Worm (Caenorhabditis elegans) whole organism, L4 larva: ENCODE measurements around the gene lron-5.

Experiments
- F49E8.2 ChIP-seq: sonication (generic microtip); optimal IDR thresholded peaks from 2 replicates; lab custom pipeline; 2016; ENCODE audit warnings: missing compliant biosample characterization, mild to moderate bottlenecking, missing genetic modification characterization, borderline replicate concordance
- T20F7.1 ChIP-seq: fragments of 200-800 bp; sonication (Bioruptor generic); optimal IDR thresholded peaks from 2 replicates; lab custom pipeline; 2018; ENCODE audit warnings: mild to moderate bottlenecking, missing genetic modification characterization, missing compliant biosample characterization
- Y48G9A.11 ChIP-seq: fragments of 200-800 bp; sonication (Bioruptor generic); IDR thresholded peaks from 2 replicates; pipeline ENCODE4 v1.3.6; 2022; ENCODE audit warnings: missing genetic modification reagents, missing genetic modification characterization, missing compliant biosample characterization
- Y5F2A.4 ChIP-seq: fragments of 200-800 bp; sonication (Bioruptor generic); optimal IDR thresholded peaks from 2 replicates; lab custom pipeline; 2018; ENCODE audit warnings: mild to moderate bottlenecking, missing genetic modification characterization, missing compliant biosample characterization
- ZK337.2 ChIP-seq: fragments of 200-800 bp; sonication (Bioruptor generic); IDR thresholded peaks from 2 replicates; pipeline ENCODE4 v1.3.6; 2022; ENCODE audit warnings: missing genetic modification reagents, missing genetic modification characterization, missing compliant biosample characterization
- ZK546.5 ChIP-seq, 2 experiments: sonication (generic microtip); optimal IDR thresholded peaks; 2 replicates each; lab custom pipeline; 2017; ENCODE audit warnings: missing biosample characterization in 2 of 2, missing genetic modification characterization in 2 of 2
- aha-1 ChIP-seq: fragments of 150-350 bp; peaks from one replicate; lab custom pipeline; 2014; ENCODE audit warnings: missing biosample characterization, missing genetic modification characterization
- arid-1 ChIP-seq: fragments of 200-800 bp; sonication (Bioruptor generic); conservative IDR thresholded peaks from 2 replicates; pipeline ENCODE4 v1.3.6; 2022; ENCODE audit warnings: missing genetic modification reagents, missing genetic modification characterization, missing compliant biosample characterization
- attf-4 ChIP-seq: sonication (generic microtip); optimal IDR thresholded peaks from 3 replicates; lab custom pipeline; 2017; ENCODE audit warnings: missing biosample characterization, missing genetic modification characterization
- ceh-20 ChIP-seq: fragments of 200-800 bp; sonication (Bioruptor generic); IDR thresholded peaks from 2 replicates; pipeline ENCODE4 v1.3.6; 2022; ENCODE audit warnings: missing genetic modification reagents, missing genetic modification characterization, missing compliant biosample characterization
- ceh-28 ChIP-seq: fragments of 150-350 bp; optimal IDR thresholded peaks from 2 replicates; lab custom pipeline; 2014; ENCODE audit warnings: missing biosample characterization, missing genetic modification reagents, missing genetic modification characterization
- cey-2 ChIP-seq: sonication (generic microtip); optimal IDR thresholded peaks from 3 replicates; lab custom pipeline; 2017; ENCODE audit warnings: missing genetic modification characterization, mild to moderate bottlenecking, missing compliant biosample characterization, antibody characterized with exemption, borderline replicate concordance; ENCODE audit not compliant: insufficient read depth
- daf-16 ChIP-seq, 3 experiments: sonication (generic microtip); optimal IDR thresholded peaks; 2 replicates each; lab custom pipeline; 2016 to 2017; ENCODE audit warnings: missing genetic modification characterization in 3 of 3, missing genetic modification reagents in 3 of 3, mild to moderate bottlenecking in 2 of 3, missing compliant biosample characterization in 2 of 3, missing biosample characterization in 1 of 3, moderate library complexity in 1 of 3
- daf-19 ChIP-seq: fragments of 200-800 bp; sonication (Bioruptor generic); conservative IDR thresholded peaks from 2 replicates; pipeline ENCODE4 v1.3.6; 2022; ENCODE audit warnings: missing genetic modification characterization, missing compliant biosample characterization
- dmd-9 ChIP-seq: fragments of 200-800 bp; sonication (Bioruptor generic); IDR thresholded peaks from 2 replicates; pipeline ENCODE4 v1.3.6; 2022; ENCODE audit warnings: missing genetic modification reagents, missing genetic modification characterization, missing compliant biosample characterization
- dpl-1 ChIP-seq: fragments of 150-350 bp; optimal IDR thresholded peaks from 2 replicates; lab custom pipeline; 2014; ENCODE audit warnings: missing biosample characterization, missing genetic modification reagents, missing genetic modification characterization
- duxl-1 ChIP-seq: sonication (generic microtip); optimal IDR thresholded peaks from 2 replicates; lab custom pipeline; 2016; ENCODE audit warnings: mild to moderate bottlenecking, missing genetic modification characterization, moderate library complexity, missing compliant biosample characterization; ENCODE audit not compliant: poor library complexity
- dve-1 ChIP-seq: sonication (generic microtip); optimal IDR thresholded peaks from 2 replicates; lab custom pipeline; 2017; ENCODE audit warnings: antibody characterized with exemption, mild to moderate bottlenecking, missing genetic modification characterization, missing compliant biosample characterization; ENCODE audit not compliant: insufficient read depth
- hif-1 ChIP-seq, 2 experiments: sonication (generic microtip); optimal IDR thresholded peaks; 2 replicates each; lab custom pipeline; 2016 to 2017; ENCODE audit warnings: missing compliant biosample characterization in 2 of 2, missing genetic modification characterization in 2 of 2, missing genetic modification reagents in 2 of 2, missing genotype in 2 of 2, mild to moderate bottlenecking in 1 of 2
- hlh-11 ChIP-seq: fragments of 200-800 bp; sonication (Bioruptor generic); optimal IDR thresholded peaks from 2 replicates; lab custom pipeline; 2018; ENCODE audit warnings: mild to moderate bottlenecking, missing genetic modification characterization, missing compliant biosample characterization
- hmg-1.1 ChIP-seq: fragments of 200-800 bp; sonication (Bioruptor generic); IDR thresholded peaks from 2 replicates; pipeline ENCODE4 v1.3.6; 2022; ENCODE audit warnings: missing genetic modification reagents, missing genetic modification characterization, missing compliant biosample characterization
- lin-38 ChIP-seq: fragments of 200-800 bp; sonication (Bioruptor generic); IDR thresholded peaks from 2 replicates; pipeline ENCODE4 v1.3.6; 2022; ENCODE audit warnings: missing genetic modification reagents, missing genetic modification characterization, missing compliant biosample characterization
- lsy-2 ChIP-seq, 2 experiments: fragments of 150-350 bp in 1 of 2; sonication (generic microtip) in 1 of 2; optimal IDR thresholded peaks; 2 replicates each; lab custom pipeline; 2014 to 2017; ENCODE audit warnings: missing biosample characterization in 2 of 2, missing genetic modification characterization in 2 of 2
- madf-5 ChIP-seq, 2 experiments: fragments of 200-800 bp; sonication (Bioruptor generic); IDR thresholded peaks; 2 replicates each; pipeline ENCODE4 v1.3.6; 2022; ENCODE audit warnings: missing compliant biosample characterization in 2 of 2, missing genetic modification characterization in 2 of 2
- mdt-29 ChIP-seq: fragments of 200-800 bp; sonication (Bioruptor generic); IDR thresholded peaks from 2 replicates; pipeline ENCODE4 v1.3.6; 2022; ENCODE audit warnings: missing genetic modification reagents, missing genetic modification characterization, missing compliant biosample characterization
- mes-2 ChIP-seq: sonication (generic microtip); optimal IDR thresholded peaks from 2 replicates; lab custom pipeline; 2016; ENCODE audit warnings: missing genotype, mild to moderate bottlenecking, missing genetic modification characterization, missing compliant biosample characterization; ENCODE audit not compliant: poor library complexity, severe bottlenecking
- mxl-3 ChIP-seq: fragments of 200-800 bp; sonication (Bioruptor generic); optimal IDR thresholded peaks from 2 replicates; lab custom pipeline; 2018; ENCODE audit warnings: mild to moderate bottlenecking, missing genetic modification characterization, missing compliant biosample characterization
- nhr-10 ChIP-seq: fragments of 150-350 bp; optimal IDR thresholded peaks from 2 replicates; lab custom pipeline; 2014; ENCODE audit warnings: missing biosample characterization, missing genetic modification characterization
- nhr-102 ChIP-seq: sonication (generic microtip); optimal IDR thresholded peaks from 2 replicates; lab custom pipeline; 2016; ENCODE audit warnings: mild to moderate bottlenecking, missing genetic modification characterization, moderate library complexity, missing compliant biosample characterization
- nhr-11 ChIP-seq: fragments of 150-350 bp; optimal IDR thresholded peaks from 2 replicates; lab custom pipeline; 2014; ENCODE audit warnings: missing biosample characterization, missing genetic modification characterization
- nhr-237 ChIP-seq: sonication (generic microtip); optimal IDR thresholded peaks from 2 replicates; lab custom pipeline; 2017; ENCODE audit warnings: missing biosample characterization, missing genetic modification characterization
- nhr-28 ChIP-seq: fragments of 150-350 bp; optimal IDR thresholded peaks from 2 replicates; lab custom pipeline; 2014; ENCODE audit warnings: missing biosample characterization, missing genetic modification characterization
- set-16 ChIP-seq: fragments of 200-800 bp; sonication (Bioruptor generic); IDR thresholded peaks from 2 replicates; pipeline ENCODE4 v1.3.6; 2022; ENCODE audit warnings: missing genetic modification reagents, missing genetic modification characterization, missing compliant biosample characterization
- snpc-1.2 ChIP-seq: fragments of 200-800 bp; sonication (Bioruptor generic); IDR thresholded peaks from 2 replicates; pipeline ENCODE4 v1.3.6; 2022; ENCODE audit warnings: missing genetic modification reagents, missing genetic modification characterization, missing compliant biosample characterization
- tra-1 ChIP-seq: fragments of 200-800 bp; sonication (Bioruptor generic); IDR thresholded peaks from 2 replicates; pipeline ENCODE4 v1.3.6; 2022; ENCODE audit warnings: missing genetic modification reagents, missing genetic modification characterization, missing compliant biosample characterization
- unc-39 ChIP-seq: sonication (generic microtip); optimal IDR thresholded peaks from 2 replicates; lab custom pipeline; 2017; ENCODE audit warnings: missing biosample characterization, missing genetic modification characterization
- unc-62 ChIP-seq, 3 experiments: fragments of 150-350 bp in 1 of 3; sonication (generic microtip); optimal IDR thresholded peaks in 2 of 3; peaks in 1 of 3; 1 replicate in 1 of 3; 2 replicates in 2 of 3; lab custom pipeline; 2014 to 2017; ENCODE audit warnings: missing biosample characterization in 3 of 3, missing genetic modification characterization in 3 of 3, missing genetic modification reagents in 3 of 3, missing genotype in 1 of 3
- zfp-3 ChIP-seq: fragments of 200-800 bp; sonication (Bioruptor generic); conservative IDR thresholded peaks from 2 replicates; pipeline ENCODE4 v1.3.6; 2022; ENCODE audit warnings: missing genetic modification reagents, missing genetic modification characterization, missing compliant biosample characterization
- ztf-7 ChIP-seq: fragments of 150-350 bp; optimal IDR thresholded peaks from 2 replicates; lab custom pipeline; 2014; ENCODE audit warnings: missing biosample characterization, missing genetic modification characterization

lron-5 gene

DNA sequence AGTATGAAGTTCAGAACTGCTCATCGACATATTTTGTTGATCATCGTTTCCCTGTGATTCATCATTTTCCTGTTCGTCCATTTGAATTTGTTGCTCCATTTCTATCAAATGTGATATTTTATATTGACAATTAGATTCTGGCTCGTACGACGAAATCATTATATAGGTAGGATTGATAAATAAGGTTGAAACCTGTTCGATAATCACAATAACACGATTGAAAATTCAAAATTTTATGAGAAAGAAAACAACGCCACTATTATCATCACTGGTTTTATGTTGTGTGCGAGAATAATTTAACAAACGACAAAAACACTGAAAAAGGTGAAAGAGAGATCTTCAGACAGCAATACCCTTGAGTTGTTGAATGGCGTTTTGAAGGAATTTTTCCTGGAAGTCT is 28.5 kb upstream of the lron-5 start, which contains the start of gene apc-11 (continued):
- TF ChIP-seq snpc-1.2 (GFP tag; lab: Robert Waterston, UW) (no peak), unc-39 (tag; lab: Kevin White, UChicago) (no peak)
- TF ChIP-seq, all 104 proteins: peak for 0

DNA sequence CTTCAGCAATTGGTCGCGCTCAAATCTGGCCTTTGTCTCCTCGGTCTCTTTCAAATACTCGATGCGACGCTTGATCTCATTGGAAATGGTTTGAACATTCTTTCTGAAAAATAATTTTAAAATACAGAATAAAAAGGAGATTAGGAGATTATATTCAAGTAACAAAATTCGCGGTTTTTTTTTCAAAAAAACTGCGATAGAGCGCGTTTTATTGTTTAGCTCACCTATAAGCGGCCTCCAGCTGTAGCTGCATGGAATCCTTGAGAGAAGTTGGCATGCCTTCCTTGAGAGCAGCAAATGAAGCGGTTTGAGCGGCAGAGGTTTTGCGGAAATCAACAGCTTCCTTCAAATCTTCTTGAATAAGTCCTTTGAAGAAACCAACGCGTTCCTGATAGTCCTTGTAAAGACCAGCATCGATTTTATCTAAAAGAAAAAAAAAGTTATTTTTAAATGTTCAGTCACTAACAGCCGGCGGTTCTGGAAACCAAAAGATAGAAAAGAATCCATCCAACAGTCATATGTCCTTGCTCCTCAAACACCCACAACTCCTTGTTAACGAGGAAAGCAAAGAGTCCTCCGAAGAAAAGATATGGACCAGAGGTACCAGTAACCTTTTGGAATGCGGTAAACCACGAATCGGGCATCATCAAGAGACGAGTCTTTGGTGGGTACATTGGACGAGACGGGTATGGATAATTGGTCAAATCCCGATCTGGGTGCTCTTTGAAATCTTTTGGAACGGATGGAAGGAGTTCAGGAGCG is 27.9 kb upstream of the lron-5 start:
- TF ChIP-seq hmg-1.1 (GFP tag; lab: Robert Waterston, UW) (0 out of 2 replicates have a peak, but pooled peaks have one; percentile 14), nhr-237 (tag; lab: Kevin White, UChicago) (no peak), unc-62 (GFP tag; optimal IDR thresholded peaks at IDR 0.05 in 1 of 2; lab: Kevin White, UChicago) (peak in 1 of 2 experiments; percentile 95), unc-62 (tag; optimal IDR thresholded peaks at IDR 0.05; lab: Kevin White, UChicago) (no peak), ceh-20 (GFP tag; lab: Robert Waterston, UW) (no peak)
- TF ChIP-seq, all 104 proteins: peak for 2

DNA sequence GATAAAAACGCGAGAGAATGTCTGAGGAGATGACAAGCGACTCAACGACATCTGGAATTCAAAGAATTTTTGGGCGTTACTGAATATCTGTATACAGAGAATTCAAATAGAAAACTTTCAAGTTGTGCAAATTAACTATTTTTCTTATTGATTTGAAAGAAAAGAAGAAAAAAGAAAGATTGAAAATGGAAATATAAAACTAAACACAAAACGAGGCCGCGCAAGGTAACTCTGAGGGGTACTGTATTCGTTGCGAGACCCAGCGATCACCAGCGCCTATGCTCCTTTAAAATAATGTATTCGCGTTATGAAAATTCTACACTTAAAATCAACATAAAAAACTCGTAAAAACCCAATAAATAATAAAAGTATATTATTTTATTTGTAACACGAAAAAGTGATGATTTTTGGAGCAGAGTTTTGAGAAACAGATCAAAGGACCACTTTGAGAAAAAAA is 27.0 kb upstream of the lron-5 start, which contains the start of gene asb-1:
asb-1 (minus strand) TSS at position 51 of the 457 bp plus-strand sequence.
- peak; percentile 6 for TF ChIP-seq F49E8.2 (tag; lab: Kevin White, UChicago)
- no peak for TF ChIP-seq cey-2
- no peak for TF ChIP-seq duxl-1 (tag; lab: Kevin White, UChicago)
- TF ChIP-seq Y5F2A.4: no peak
- TF ChIP-seq nhr-10 (tag; lab: Kevin White, UChicago): no peak
- no peak for TF ChIP-seq unc-62 (GFP tag; optimal IDR thresholded peaks at IDR 0.05 in 1 of 2; lab: Kevin White, UChicago)
- no peak for TF ChIP-seq unc-62 (tag; optimal IDR thresholded peaks at IDR 0.05; lab: Kevin White, UChicago)
- no peak for TF ChIP-seq T20F7.1 (GFP tag; lab: Kevin White, UChicago)
- no peak for TF ChIP-seq hif-1 (tag; optimal IDR thresholded peaks at IDR 0.05; lab: Kevin White, UChicago)
- TF ChIP-seq ZK337.2: no peak
- TF ChIP-seq tra-1 (GFP tag; lab: Robert Waterston, UW): no peak
- TF ChIP-seq attf-4 (tag; lab: Kevin White, UChicago): no peak
- TF ChIP-seq ztf-7: no peak
- TF ChIP-seq dve-1 (tag; lab: Kevin White, UChicago): no peak
- TF ChIP-seq Y48G9A.11: 0 out of 2 replicates have a peak, but pooled peaks have one; percentile 51
- peak; percentile 33; the same call in 1 of the 2 replicates for TF ChIP-seq lin-38 (GFP tag; lab: Robert Waterston, UW)
- peak; percentile 28 for TF ChIP-seq mes-2 (tag; lab: Kevin White, UChicago)
- no peak for TF ChIP-seq nhr-102 (tag; lab: Kevin White, UChicago)
- no peak for TF ChIP-seq madf-5 (GFP tag; IDR thresholded peaks at IDR 0.05; lab: Robert Waterston, UW)
- TF ChIP-seq set-16: no peak
- no peak for TF ChIP-seq ceh-28 (tag; lab: Kevin White, UChicago)
- no peak for TF ChIP-seq mdt-29 (GFP tag; lab: Robert Waterston, UW)

DNA sequence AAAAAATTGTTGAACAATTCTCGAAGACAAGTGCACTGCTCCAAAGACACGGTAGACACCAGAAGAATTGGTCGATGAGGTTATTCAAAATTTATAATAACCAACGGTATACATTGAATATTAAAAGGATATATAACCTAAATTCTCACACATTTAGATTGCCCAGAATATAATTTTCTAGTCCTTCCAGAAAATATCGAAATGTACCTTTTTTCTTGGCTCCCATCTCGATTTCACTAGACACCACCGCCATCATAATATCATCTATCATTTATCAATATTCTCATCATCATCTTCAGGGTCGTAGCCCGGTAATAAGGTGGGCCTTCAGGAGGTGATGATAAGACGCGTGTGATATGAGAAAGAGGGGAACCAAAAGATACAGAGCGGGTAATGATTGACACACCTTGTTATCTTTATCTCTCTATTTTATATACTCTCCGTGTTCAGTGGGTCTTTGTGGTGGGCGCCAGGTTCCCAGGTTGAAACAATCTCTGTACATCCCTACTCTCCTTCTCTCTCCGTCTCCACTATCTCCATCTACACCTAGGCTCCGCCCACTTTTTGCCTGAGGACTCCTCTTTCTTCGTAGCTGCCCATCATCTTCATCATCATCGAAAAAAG is 22.6 kb upstream of the lron-5 start, which contains the start of gene mab-21:
mab-21 (plus strand) TSS at position 615 of the 624 bp plus-strand sequence.
- TF ChIP-seq hlh-11 (tag; lab: Kevin White, UChicago) (peak; percentile 44), arid-1 (GFP tag; lab: Robert Waterston, UW) (no peak), ZK337.2 (no peak), duxl-1 (tag; lab: Kevin White, UChicago) (no peak), attf-4 (tag; lab: Kevin White, UChicago) (no peak), daf-19 (GFP tag; lab: Robert Waterston, UW) (no peak), daf-16 (GFP tag; optimal IDR thresholded peaks at IDR 0.05; lab: Kevin White, UChicago) (peak in 1 of 2 experiments; percentile 9), daf-16 (tag; optimal IDR thresholded peaks at IDR 0.05; lab: Kevin White, UChicago) (no peak), lsy-2 (tag; optimal IDR thresholded peaks at IDR 0.05; lab: Kevin White, UChicago) (peak in 1 of 2 experiments; percentile 13), unc-62 (GFP tag; optimal IDR thresholded peaks at IDR 0.05 in 1 of 2; lab: Kevin White, UChicago) (peak in 1 of 2 experiments; percentile 92), unc-62 (tag; optimal IDR thresholded peaks at IDR 0.05; lab: Kevin White, UChicago) (no peak), dpl-1 (GFP tag; lab: Kevin White, UChicago) (no peak), mdt-29 (GFP tag; lab: Robert Waterston, UW) (no peak), cey-2 (no peak), nhr-28 (tag; lab: Kevin White, UChicago) (peak; percentile 57), ZK546.5 (tag; optimal IDR thresholded peaks at IDR 0.05; lab: Kevin White, UChicago) (no peak), nhr-11 (tag; lab: Kevin White, UChicago) (peak; percentile 5), aha-1 (tag; lab: Kevin White, UChicago) (peak; percentile 73), mxl-3 (peak; percentile 32), zfp-3 (GFP tag; lab: Robert Waterston, UW) (no peak), dmd-9 (no peak), Y48G9A.11 (no peak)
